Worm (Caenorhabditis elegans) whole organism, L4 larva: ENCODE measurements around the gene chst-1.

Experiments
- D1046.2 ChIP-seq: fragments of 200-800 bp; sonication (Bioruptor generic); IDR thresholded peaks from 2 replicates; pipeline ENCODE4 v1.3.6; 2022; ENCODE audit warnings: missing genetic modification characterization, missing compliant biosample characterization
- T20F7.1 ChIP-seq: fragments of 200-800 bp; sonication (Bioruptor generic); optimal IDR thresholded peaks from 2 replicates; lab custom pipeline; 2018; ENCODE audit warnings: mild to moderate bottlenecking, missing genetic modification characterization, missing compliant biosample characterization
- Y105C5A.15 ChIP-seq: fragments of 200-800 bp; sonication (Bioruptor generic); IDR thresholded peaks from 2 replicates; pipeline ENCODE4 v1.3.6; 2022; ENCODE audit warnings: missing genetic modification characterization, missing compliant biosample characterization
- Y48G9A.11 ChIP-seq: fragments of 200-800 bp; sonication (Bioruptor generic); IDR thresholded peaks from 2 replicates; pipeline ENCODE4 v1.3.6; 2022; ENCODE audit warnings: missing genetic modification reagents, missing genetic modification characterization, missing compliant biosample characterization
- Y5F2A.4 ChIP-seq: fragments of 200-800 bp; sonication (Bioruptor generic); optimal IDR thresholded peaks from 2 replicates; lab custom pipeline; 2018; ENCODE audit warnings: mild to moderate bottlenecking, missing genetic modification characterization, missing compliant biosample characterization
- ZK337.2 ChIP-seq: fragments of 200-800 bp; sonication (Bioruptor generic); IDR thresholded peaks from 2 replicates; pipeline ENCODE4 v1.3.6; 2022; ENCODE audit warnings: missing genetic modification reagents, missing genetic modification characterization, missing compliant biosample characterization
- aha-1 ChIP-seq: fragments of 150-350 bp; peaks from one replicate; lab custom pipeline; 2014; ENCODE audit warnings: missing biosample characterization, missing genetic modification characterization
- attf-4 ChIP-seq: sonication (generic microtip); optimal IDR thresholded peaks from 3 replicates; lab custom pipeline; 2017; ENCODE audit warnings: missing biosample characterization, missing genetic modification characterization
- ceh-20 ChIP-seq: fragments of 200-800 bp; sonication (Bioruptor generic); IDR thresholded peaks from 2 replicates; pipeline ENCODE4 v1.3.6; 2022; ENCODE audit warnings: missing genetic modification reagents, missing genetic modification characterization, missing compliant biosample characterization
- ceh-32 ChIP-seq: sonication (generic microtip); optimal IDR thresholded peaks from 2 replicates; lab custom pipeline; 2016; ENCODE audit warnings: mild to moderate bottlenecking, missing genetic modification characterization, missing compliant biosample characterization; ENCODE audit not compliant: poor library complexity
- ceh-62 ChIP-seq: sonication (generic microtip); optimal IDR thresholded peaks from 2 replicates; lab custom pipeline; 2017; ENCODE audit warnings: missing biosample characterization, missing genetic modification characterization
- ceh-82 ChIP-seq: sonication (generic microtip); optimal IDR thresholded peaks from 2 replicates; lab custom pipeline; 2017; ENCODE audit warnings: missing biosample characterization, missing genetic modification characterization
- ctbp-1 ChIP-seq: fragments of 200-800 bp; sonication (Bioruptor generic); IDR thresholded peaks from 2 replicates; pipeline ENCODE4 v1.3.6; 2022; ENCODE audit warnings: missing genetic modification reagents, missing genetic modification characterization, missing compliant biosample characterization
- daf-19 ChIP-seq: fragments of 200-800 bp; sonication (Bioruptor generic); conservative IDR thresholded peaks from 2 replicates; pipeline ENCODE4 v1.3.6; 2022; ENCODE audit warnings: missing genetic modification characterization, missing compliant biosample characterization
- dmd-6 ChIP-seq: fragments of 200-800 bp; sonication (Bioruptor generic); IDR thresholded peaks from 2 replicates; pipeline ENCODE4 v1.3.6; 2022; ENCODE audit warnings: missing genetic modification reagents, missing genetic modification characterization, missing compliant biosample characterization
- dmd-9 ChIP-seq: fragments of 200-800 bp; sonication (Bioruptor generic); IDR thresholded peaks from 2 replicates; pipeline ENCODE4 v1.3.6; 2022; ENCODE audit warnings: missing genetic modification reagents, missing genetic modification characterization, missing compliant biosample characterization
- egl-43 ChIP-seq: fragments of 200-800 bp; sonication (Bioruptor generic); IDR thresholded peaks from 2 replicates; pipeline ENCODE4 v1.3.6; 2022; ENCODE audit warnings: missing genetic modification reagents, missing genetic modification characterization, missing compliant biosample characterization
- fos-1 ChIP-seq: fragments of 150-350 bp; optimal IDR thresholded peaks from 2 replicates; lab custom pipeline; 2014; ENCODE audit warnings: missing biosample characterization, missing genetic modification characterization
- hlh-11 ChIP-seq: fragments of 200-800 bp; sonication (Bioruptor generic); optimal IDR thresholded peaks from 2 replicates; lab custom pipeline; 2018; ENCODE audit warnings: mild to moderate bottlenecking, missing genetic modification characterization, missing compliant biosample characterization
- hlh-30 ChIP-seq: sonication (generic microtip); optimal IDR thresholded peaks from 2 replicates; lab custom pipeline; 2017; ENCODE audit warnings: antibody characterized with exemption, mild to moderate bottlenecking, missing genetic modification characterization, missing compliant biosample characterization; ENCODE audit not compliant: insufficient read depth
- jun-1 ChIP-seq: fragments of 150-350 bp; optimal IDR thresholded peaks from 2 replicates; lab custom pipeline; 2014; ENCODE audit warnings: missing biosample characterization, missing genetic modification reagents, missing genetic modification characterization
- lin-13 ChIP-seq: fragments of 150-350 bp; optimal IDR thresholded peaks from 2 replicates; lab custom pipeline; 2014; ENCODE audit warnings: missing biosample characterization, missing genetic modification reagents, missing genetic modification characterization
- lin-39 ChIP-seq: fragments of 150-350 bp; optimal IDR thresholded peaks from 2 replicates; lab custom pipeline; 2014; ENCODE audit warnings: missing biosample characterization, missing genetic modification reagents, missing genetic modification characterization
- lir-3 ChIP-seq: sonication (generic microtip); optimal IDR thresholded peaks from 2 replicates; lab custom pipeline; 2016; ENCODE audit warnings: mild to moderate bottlenecking, missing genetic modification characterization, missing compliant biosample characterization
- madf-5 ChIP-seq, 2 experiments: fragments of 200-800 bp; sonication (Bioruptor generic); IDR thresholded peaks; 2 replicates each; pipeline ENCODE4 v1.3.6; 2022; ENCODE audit warnings: missing compliant biosample characterization in 2 of 2, missing genetic modification characterization in 2 of 2
- madf-9 ChIP-seq: fragments of 200-800 bp; sonication (Bioruptor generic); conservative IDR thresholded peaks from 2 replicates; pipeline ENCODE4 v1.3.6; 2022; ENCODE audit warnings: missing genetic modification reagents, missing genetic modification characterization, missing compliant biosample characterization
- mdl-1 ChIP-seq, 2 experiments: fragments of 150-350 bp in 1 of 2; sonication (generic microtip) in 1 of 2; optimal IDR thresholded peaks; 2 replicates each; lab custom pipeline; 2014 to 2017; ENCODE audit warnings: missing biosample characterization in 2 of 2, missing genetic modification characterization in 2 of 2
- mep-1 ChIP-seq: fragments of 150-350 bp; sonication (generic microtip); optimal IDR thresholded peaks from 3 replicates; lab custom pipeline; 2014; ENCODE audit warnings: missing biosample characterization, missing genetic modification characterization
- mes-2 ChIP-seq: sonication (generic microtip); optimal IDR thresholded peaks from 2 replicates; lab custom pipeline; 2016; ENCODE audit warnings: missing genotype, mild to moderate bottlenecking, missing genetic modification characterization, missing compliant biosample characterization; ENCODE audit not compliant: poor library complexity, severe bottlenecking
- mxl-3 ChIP-seq: fragments of 200-800 bp; sonication (Bioruptor generic); optimal IDR thresholded peaks from 2 replicates; lab custom pipeline; 2018; ENCODE audit warnings: mild to moderate bottlenecking, missing genetic modification characterization, missing compliant biosample characterization
- nhr-237 ChIP-seq: sonication (generic microtip); optimal IDR thresholded peaks from 2 replicates; lab custom pipeline; 2017; ENCODE audit warnings: missing biosample characterization, missing genetic modification characterization
- nhr-25 ChIP-seq: sonication (generic microtip); optimal IDR thresholded peaks from 2 replicates; lab custom pipeline; 2017; ENCODE audit warnings: missing genetic modification characterization, mild to moderate bottlenecking, missing compliant biosample characterization, antibody characterized with exemption, moderate library complexity, borderline replicate concordance; ENCODE audit not compliant: insufficient read depth
- nhr-48 ChIP-seq: sonication (generic microtip); optimal IDR thresholded peaks from 2 replicates; lab custom pipeline; 2016; ENCODE audit warnings: mild to moderate bottlenecking, missing genetic modification characterization, missing compliant biosample characterization
- nhr-6 ChIP-seq: fragments of 150-350 bp; optimal IDR thresholded peaks from 2 replicates; lab custom pipeline; 2014; ENCODE audit warnings: missing biosample characterization, missing genetic modification characterization
- nhr-76 ChIP-seq: fragments of 150-350 bp; optimal IDR thresholded peaks from 2 replicates; lab custom pipeline; 2014; ENCODE audit warnings: missing biosample characterization, missing genetic modification characterization
- nhr-77 ChIP-seq: fragments of 150-350 bp; optimal IDR thresholded peaks from 2 replicates; lab custom pipeline; 2014; ENCODE audit warnings: missing biosample characterization, missing genetic modification characterization
- pha-4 ChIP-seq, 2 experiments: fragments of 150-350 bp in 1 of 2; fragments of 200-800 bp in 1 of 2; sonication (Bioruptor generic) in 1 of 2; IDR thresholded peaks in 1 of 2; optimal IDR thresholded peaks in 1 of 2; 2 replicates each; pipeline versions ENCODE4 v1.3.6 to Lab custom; 2014 to 2022; ENCODE audit warnings: missing genetic modification characterization in 2 of 2, missing genetic modification reagents in 2 of 2, missing biosample characterization in 1 of 2, missing compliant biosample characterization in 1 of 2
- saeg-2 ChIP-seq: fragments of 200-800 bp; sonication (Bioruptor generic); IDR thresholded peaks from 2 replicates; pipeline ENCODE4 v1.3.6; 2022; ENCODE audit warnings: missing genetic modification reagents, missing genetic modification characterization, missing compliant biosample characterization
- spr-1 ChIP-seq: sonication (generic microtip); optimal IDR thresholded peaks from 2 replicates; lab custom pipeline; 2016; ENCODE audit warnings: mild to moderate bottlenecking, missing genetic modification characterization, missing compliant biosample characterization
- spr-3 ChIP-seq: fragments of 200-800 bp; sonication (Bioruptor generic); optimal IDR thresholded peaks from 2 replicates; lab custom pipeline; 2018; ENCODE audit warnings: mild to moderate bottlenecking, missing genetic modification characterization, missing compliant biosample characterization
- tag-97 ChIP-seq: fragments of 200-800 bp; sonication (Bioruptor generic); IDR thresholded peaks from 2 replicates; pipeline ENCODE4 v1.3.6; 2022; ENCODE audit warnings: missing genetic modification characterization, missing compliant biosample characterization
- tra-1 ChIP-seq: fragments of 200-800 bp; sonication (Bioruptor generic); IDR thresholded peaks from 2 replicates; pipeline ENCODE4 v1.3.6; 2022; ENCODE audit warnings: missing genetic modification reagents, missing genetic modification characterization, missing compliant biosample characterization
- unc-130 ChIP-seq: sonication (generic microtip); optimal IDR thresholded peaks from 2 replicates; lab custom pipeline; 2016; ENCODE audit warnings: missing genetic modification reagents, missing genetic modification characterization, missing compliant biosample characterization
- vab-7 ChIP-seq: fragments of 200-800 bp; sonication (Bioruptor generic); IDR thresholded peaks from 2 replicates; pipeline ENCODE4 v1.3.6; 2022; ENCODE audit warnings: missing genetic modification reagents, missing genetic modification characterization, missing compliant biosample characterization
- zag-1 ChIP-seq: fragments of 150-350 bp; optimal IDR thresholded peaks from 2 replicates; lab custom pipeline; 2014; ENCODE audit warnings: missing biosample characterization, missing genetic modification characterization
- zfp-3 ChIP-seq: fragments of 200-800 bp; sonication (Bioruptor generic); conservative IDR thresholded peaks from 2 replicates; pipeline ENCODE4 v1.3.6; 2022; ENCODE audit warnings: missing genetic modification reagents, missing genetic modification characterization, missing compliant biosample characterization
- zip-2 ChIP-seq: fragments of 150-350 bp; optimal IDR thresholded peaks from 2 replicates; lab custom pipeline; 2014; ENCODE audit warnings: missing biosample characterization, missing genetic modification characterization
- ztf-7 ChIP-seq: fragments of 150-350 bp; optimal IDR thresholded peaks from 2 replicates; lab custom pipeline; 2014; ENCODE audit warnings: missing biosample characterization, missing genetic modification characterization

The chst-1 gene

DNA sequence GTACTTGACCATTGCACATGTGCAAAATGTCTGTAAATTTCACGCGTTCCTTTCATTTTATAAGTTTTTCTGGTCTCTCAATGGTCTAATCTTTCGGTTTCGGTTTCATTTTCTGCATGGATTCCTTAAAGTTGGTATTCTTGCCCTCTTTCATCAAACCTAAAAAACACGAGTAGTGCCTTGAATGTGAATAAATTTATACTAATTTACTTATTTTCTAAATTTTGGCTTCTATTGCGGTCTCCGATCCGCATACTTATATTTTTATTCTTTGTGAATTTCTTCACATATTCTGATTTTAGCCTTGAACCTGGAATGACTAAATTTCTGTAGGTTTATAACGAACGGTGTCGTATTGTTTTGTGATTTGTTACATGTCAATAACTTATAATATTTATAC is 40.8 kb downstream of the chst-1 start, which contains the start of gene pdha-1:
pdha-1 (plus strand) TSS at position 301 of the 400 bp plus-strand sequence.
- TF ChIP-seq ctbp-1 (GFP tag; lab: Robert Waterston, UW) (no peak), ZK337.2 (GFP tag; lab: Robert Waterston, UW) (no peak), jun-1 (no peak), nhr-77 (tag; lab: Kevin White, UChicago) (no peak), nhr-6 (tag; lab: Kevin White, UChicago) (no peak), tra-1 (GFP tag; lab: Robert Waterston, UW) (no peak), Y105C5A.15 (GFP tag; lab: Robert Waterston, UW) (no peak), daf-19 (GFP tag; lab: Robert Waterston, UW) (no peak), lin-39 (no peak), pha-4 (GFP tag; IDR thresholded peaks at IDR 0.05; lab: Robert Waterston, UW) (no peak), pha-4 (tag; optimal IDR thresholded peaks at IDR 0.05; lab: Kevin White, UChicago) (no peak), spr-3 (GFP tag; lab: Kevin White, UChicago) (no peak), madf-5 (GFP tag; IDR thresholded peaks at IDR 0.05; lab: Robert Waterston, UW) (no peak), Y48G9A.11 (GFP tag; lab: Robert Waterston, UW) (no peak), madf-9 (GFP tag; lab: Robert Waterston, UW) (no peak), zip-2 (tag; lab: Kevin White, UChicago) (no peak), nhr-76 (tag; lab: Kevin White, UChicago) (no peak), mdl-1 (tag; optimal IDR thresholded peaks at IDR 0.05; lab: Kevin White, UChicago) (no peak), mxl-3 (GFP tag; lab: Kevin White, UChicago) (no peak), egl-43 (no peak)

DNA sequence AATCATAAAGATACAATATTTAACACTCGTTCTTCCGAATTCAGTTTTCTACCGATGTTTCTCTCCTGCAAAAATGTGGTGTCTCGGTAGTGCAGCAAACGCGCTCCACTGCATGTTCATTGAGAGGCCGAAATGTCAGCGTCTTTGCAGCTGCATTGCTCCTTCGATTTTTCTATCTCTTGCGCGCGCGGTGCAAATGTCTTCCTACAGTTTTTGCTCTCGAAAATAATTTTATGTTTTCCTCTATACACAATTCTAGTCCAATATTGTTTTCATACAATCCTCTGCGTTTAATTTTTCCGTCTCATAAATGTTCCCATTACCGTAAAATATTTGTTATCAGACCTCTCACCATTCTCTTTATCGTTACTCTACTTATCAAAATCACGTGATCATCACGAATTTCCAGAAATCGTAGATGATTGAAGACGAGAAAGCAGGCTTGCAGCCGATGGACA is 44.4 kb downstream of the chst-1 start, which contains the start of gene ufd-2:
ufd-2 (plus strand) TSS at position 408 of the 458 bp plus-strand sequence.
- TF ChIP-seq nhr-237: no peak
- no peak for TF ChIP-seq Y5F2A.4 (GFP tag; lab: Kevin White, UChicago)
- TF ChIP-seq zfp-3 (GFP tag; lab: Robert Waterston, UW): no peak
- no peak for TF ChIP-seq ztf-7 (tag; lab: Kevin White, UChicago)
- TF ChIP-seq hlh-11 (tag; lab: Kevin White, UChicago): peak; percentile 47
- no peak; the same call in 1 of the 2 replicates for TF ChIP-seq dmd-6 (GFP tag; lab: Robert Waterston, UW)
- no peak for TF ChIP-seq dmd-9 (GFP tag; lab: Robert Waterston, UW)
- no peak for TF ChIP-seq nhr-48 (tag; lab: Kevin White, UChicago)
- TF ChIP-seq nhr-25 (tag; lab: Kevin White, UChicago): peak; percentile 31
- no peak for TF ChIP-seq ceh-20 (GFP tag; lab: Robert Waterston, UW)
- TF ChIP-seq pha-4 (GFP tag; IDR thresholded peaks at IDR 0.05; lab: Robert Waterston, UW): peak; percentile 50; the same call in 1 of the 2 replicates
- peak; percentile 57 for TF ChIP-seq pha-4 (tag; optimal IDR thresholded peaks at IDR 0.05; lab: Kevin White, UChicago)
- no peak for TF ChIP-seq lir-3
- TF ChIP-seq attf-4 (tag; lab: Kevin White, UChicago): no peak
- peak; percentile 24 for TF ChIP-seq hlh-30 (tag; lab: Kevin White, UChicago)
- peak; percentile 84 for TF ChIP-seq mep-1 (tag; lab: Kevin White, UChicago)
- TF ChIP-seq D1046.2 (GFP tag; lab: Robert Waterston, UW): no peak
- no peak for TF ChIP-seq fos-1 (tag; lab: Kevin White, UChicago)
- no peak for TF ChIP-seq Y105C5A.15 (GFP tag; lab: Robert Waterston, UW)
- TF ChIP-seq aha-1 (tag; lab: Kevin White, UChicago): peak; percentile 2
- TF ChIP-seq spr-1: no peak
- TF ChIP-seq ceh-32 (tag; lab: Kevin White, UChicago): no peak
- no peak for TF ChIP-seq tag-97 (GFP tag; lab: Robert Waterston, UW)
- TF ChIP-seq lin-39: no peak
- TF ChIP-seq unc-130 (GFP tag; lab: Kevin White, UChicago): peak; percentile 77
- TF ChIP-seq ceh-82 (tag; lab: Kevin White, UChicago): no peak
- TF ChIP-seq zip-2 (tag; lab: Kevin White, UChicago): no peak
- no peak for TF ChIP-seq zag-1 (tag; lab: Kevin White, UChicago)
- no peak for TF ChIP-seq saeg-2 (GFP tag; lab: Robert Waterston, UW)
- no peak for TF ChIP-seq spr-3 (GFP tag; lab: Kevin White, UChicago)
- TF ChIP-seq mes-2: peak; percentile 94
- TF ChIP-seq lin-13 (GFP tag; lab: Kevin White, UChicago): peak; percentile 80
- no peak for TF ChIP-seq ceh-62
- TF ChIP-seq nhr-76 (tag; lab: Kevin White, UChicago): no peak
- TF ChIP-seq T20F7.1: peak; percentile 80
- TF ChIP-seq vab-7: peak; percentile 50; the same call in 1 of the 2 replicates
